Worm (Caenorhabditis elegans): ENCODE data around the gene str-69.

DNA sequence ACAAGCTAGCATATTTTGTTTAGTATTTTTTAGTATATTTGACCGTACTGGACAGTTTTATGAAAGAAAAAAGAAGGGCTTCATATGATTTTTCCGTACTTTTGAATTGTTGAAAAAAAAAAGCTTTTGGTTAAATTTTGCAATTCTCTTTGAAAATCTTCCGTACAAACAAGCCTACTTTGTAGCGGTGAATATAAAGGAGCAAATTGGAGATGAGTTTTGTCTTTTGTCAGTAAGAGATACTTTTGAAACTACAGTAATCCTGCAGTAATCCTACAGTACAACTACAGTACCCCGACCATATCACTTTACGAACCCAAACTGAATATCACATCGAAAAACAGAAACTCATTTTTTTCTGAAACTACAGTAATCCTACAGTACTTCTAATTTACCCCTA lies 16.7 kb upstream of the str-69 start:
- no peak for TF ChIP-seq nhr-11 (tag; optimal IDR thresholded peaks at IDR 0.05)
- TF ChIP-seq blmp-1 (tag; optimal IDR thresholded peaks at IDR 0.05) = no peak
- no peak for TF ChIP-seq nhr-77 (tag; optimal IDR thresholded peaks at IDR 0.05)
- TF ChIP-seq nhr-28 (tag; optimal IDR thresholded peaks at IDR 0.05) = no peak
- TF ChIP-seq lin-14 (GFP tag; optimal IDR thresholded peaks at IDR 0.05) = no peak
